Worm (Caenorhabditis elegans): ENCODE data around the gene B0272.4.

B0272.4 gene

ce11 chrX:9428059-9428458 lies at the start of gene B0272.4:
Gene B0272.4, plus strand, starts transcription at chrX:9428431.
- no peak for TF ChIP-seq unc-62 (GFP tag; optimal IDR thresholded peaks at IDR 0.05)

- no peak for TF ChIP-seq unc-62 (GFP tag; optimal IDR thresholded peaks at IDR 0.05)
These were observed 41.2 kb upstream of the B0272.4 start, which contains the start of gene C23F12.4 for ce11 chrX:9387041-9387440. Gene C23F12.4, plus strand, starts transcription at chrX:9387341.

DNA sequence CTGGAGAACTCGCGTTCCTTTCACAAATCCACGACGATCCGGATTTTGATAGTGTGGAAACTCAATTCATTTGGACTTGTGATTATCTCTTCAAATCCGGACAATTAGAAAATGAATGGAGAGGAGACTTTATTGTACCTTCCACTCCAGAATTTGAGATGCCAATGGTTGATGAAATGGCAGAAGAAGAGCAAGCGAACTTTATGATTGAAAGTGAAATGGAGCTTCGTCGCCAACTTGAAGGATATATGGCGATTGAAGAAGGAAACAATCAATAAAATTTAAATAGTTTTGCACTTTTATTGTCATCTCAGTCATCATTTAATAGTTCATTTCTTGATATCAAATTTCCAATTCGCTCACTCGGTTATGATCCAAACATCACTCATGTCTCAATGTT lies 39.5 kb upstream of the B0272.4 start:
- no peak for TF ChIP-seq unc-62 (GFP tag; optimal IDR thresholded peaks at IDR 0.05)

- no peak for TF ChIP-seq unc-62 (GFP tag; optimal IDR thresholded peaks at IDR 0.05)
These were observed 36.9 kb upstream of the B0272.4 start, which contains the start of gene C23F12.3 for ce11 chrX:9391345-9391744. Gene C23F12.3, plus strand, starts transcription at chrX:9391645.

DNA sequence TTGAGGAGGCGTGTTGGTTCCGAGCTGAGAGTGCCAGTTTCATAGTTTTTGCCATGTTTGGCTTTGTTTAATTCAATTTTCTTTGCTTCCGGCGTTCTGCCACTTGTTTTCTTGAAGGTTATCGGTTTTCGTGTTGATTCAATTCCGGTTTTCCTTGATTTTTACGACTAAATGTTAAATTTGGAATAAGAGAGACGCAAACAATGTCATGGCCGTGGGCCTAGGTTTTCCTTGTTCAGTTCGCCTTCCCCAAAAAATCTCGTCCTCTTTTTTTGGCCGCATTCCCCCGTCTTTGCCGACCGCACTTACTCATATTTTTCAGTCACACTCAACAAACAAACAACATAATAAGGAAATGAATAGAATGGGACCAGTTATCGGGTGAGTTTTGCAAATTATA lies 34.5 kb upstream of the B0272.4 start, which contains the start of gene C23F12.9:
TSS of gene C23F12.9 (plus strand) at position 301 of the 400 bp plus-strand sequence.
- no peak for TF ChIP-seq unc-62 (GFP tag; optimal IDR thresholded peaks at IDR 0.05)

ce11 chrX:9397401-9397800 lies 30.8 kb upstream of the B0272.4 start, which contains the start of gene fln-2:
Gene fln-2, plus strand, starts transcription at chrX:9397701.
- no peak for TF ChIP-seq unc-62 (GFP tag; optimal IDR thresholded peaks at IDR 0.05)

DNA sequence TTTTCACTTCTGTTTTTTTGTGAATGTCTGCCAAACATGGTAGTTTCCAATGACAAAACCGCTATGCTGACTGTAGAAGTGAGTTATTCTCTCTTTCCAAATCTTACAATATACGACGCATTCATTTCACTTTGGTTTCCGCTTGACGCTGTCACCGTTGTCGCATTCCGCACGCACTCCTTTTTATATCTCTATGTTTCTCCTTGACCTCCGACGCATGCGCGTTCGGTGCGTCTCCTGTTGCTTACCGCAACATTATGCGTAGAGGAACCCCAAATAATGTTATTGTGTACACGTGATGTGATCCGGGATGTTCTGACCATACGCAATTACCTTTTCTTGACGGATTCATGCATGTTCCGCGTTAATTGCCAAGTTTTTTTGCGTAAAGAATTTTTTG lies 26.3 kb upstream of the B0272.4 start:
- TF ChIP-seq unc-62 (GFP tag; optimal IDR thresholded peaks at IDR 0.05), result no peak

- TF ChIP-seq unc-62 (GFP tag; optimal IDR thresholded peaks at IDR 0.05), result no peak
These were observed 25.8 kb upstream of the B0272.4 start for ce11 chrX:9402464-9402863.

ce11 chrX:9403622-9404255 lies 24.5 kb upstream of the B0272.4 start:
- TF ChIP-seq unc-62 (GFP tag; optimal IDR thresholded peaks at IDR 0.05), result no peak

- no peak for TF ChIP-seq unc-62 (GFP tag; optimal IDR thresholded peaks at IDR 0.05)
These were observed 22.3 kb upstream of the B0272.4 start for ce11 chrX:9405922-9406321.

- no peak for TF ChIP-seq unc-62 (GFP tag; optimal IDR thresholded peaks at IDR 0.05)
These were observed 19.1 kb upstream of the B0272.4 start for ce11 chrX:9409114-9409513.

- no peak for TF ChIP-seq unc-62 (GFP tag; optimal IDR thresholded peaks at IDR 0.05)
These were observed 17.5 kb upstream of the B0272.4 start for ce11 chrX:9410747-9411146.

- TF ChIP-seq unc-62 (GFP tag; optimal IDR thresholded peaks at IDR 0.05), result no peak
These were observed 16.6 kb upstream of the B0272.4 start for ce11 chrX:9411675-9412074.

DNA sequence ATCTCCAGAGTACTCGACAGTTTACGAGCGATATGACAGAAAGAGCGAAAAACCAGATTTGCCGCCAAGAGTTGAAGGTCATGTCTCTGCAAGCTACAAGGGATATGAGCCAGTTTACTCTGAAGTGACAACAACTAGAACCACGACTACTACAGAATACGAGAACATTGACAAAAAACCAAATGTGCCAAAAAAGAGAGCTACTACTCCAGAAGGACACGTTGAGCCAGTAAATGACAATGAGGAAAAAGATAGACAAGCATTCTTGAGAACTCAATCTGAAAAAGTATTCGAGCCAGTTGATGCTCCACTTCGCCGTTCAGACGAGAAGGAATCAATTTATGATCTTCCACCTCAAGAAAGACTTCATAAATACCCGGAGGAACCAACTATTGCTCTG lies 10.9 kb upstream of the B0272.4 start:
- no peak for TF ChIP-seq unc-62 (GFP tag; optimal IDR thresholded peaks at IDR 0.05)

ce11 chrX:9417948-9418347 lies 10.3 kb upstream of the B0272.4 start:
- TF ChIP-seq unc-62 (GFP tag; optimal IDR thresholded peaks at IDR 0.05), result no peak

DNA sequence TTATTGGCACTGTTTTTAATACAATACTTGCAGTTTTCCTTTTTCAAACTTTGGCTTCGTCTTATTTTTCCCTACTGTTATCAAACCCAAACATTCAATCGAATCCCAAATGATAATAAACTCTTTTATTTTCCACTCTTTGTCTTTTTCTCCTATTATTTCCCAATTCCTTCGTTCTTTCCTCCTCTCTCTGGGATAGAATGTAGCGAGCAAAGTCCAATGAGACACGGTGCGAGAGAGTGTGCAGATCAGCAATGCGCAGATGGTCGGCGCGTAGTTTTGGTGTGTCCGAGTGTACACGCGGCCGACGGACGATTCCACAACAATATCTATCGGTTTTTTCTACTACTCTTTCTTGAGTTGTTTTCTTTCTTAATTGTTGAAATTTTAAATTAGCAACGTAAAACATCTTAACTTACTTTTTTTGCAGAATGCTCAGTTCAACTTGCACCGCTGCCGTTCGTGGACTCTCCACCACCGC lies 2.8 kb downstream of the B0272.4 start, which contains the start of gene B0272.3:
TSS of gene B0272.3 (plus strand) at position 431 of the 481 bp plus-strand sequence.
- TF ChIP-seq unc-62 (GFP tag; optimal IDR thresholded peaks at IDR 0.05), result no peak

DNA sequence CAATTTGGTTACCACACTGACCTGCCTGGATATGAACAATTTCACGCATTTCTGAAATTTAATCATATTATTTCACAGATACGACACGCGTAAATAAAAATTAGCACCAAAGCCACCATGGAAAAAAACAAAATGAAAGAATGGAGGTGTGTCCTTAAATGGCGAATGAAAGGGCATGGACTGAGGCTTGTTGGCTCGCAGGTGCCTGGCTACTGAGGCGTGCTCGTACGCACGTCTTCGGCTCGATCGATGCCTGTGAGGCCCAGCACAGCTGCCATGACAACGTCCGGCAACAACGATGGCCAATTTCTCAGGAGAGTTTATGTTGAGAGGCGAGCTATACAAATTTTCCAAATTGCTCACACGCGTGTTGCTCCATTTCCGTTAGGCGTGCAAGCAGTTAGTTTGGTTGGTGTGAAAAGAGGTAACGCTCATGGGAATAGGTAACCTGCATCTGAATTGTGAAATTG lies 8.6 kb downstream of the B0272.4 start, which contains the start of gene tbb-4:
TSS of gene tbb-4 (minus strand) at position 51 of the 470 bp plus-strand sequence.
- no peak for TF ChIP-seq unc-62 (GFP tag; optimal IDR thresholded peaks at IDR 0.05)

Data from whole organism, dauer.